Fruit fly (Drosophila melanogaster) whole organism, embryonic: ENCODE data around the gene pico.
A peak's percentile ranks its signal among the peaks of the same experiment; 100 is the strongest.

Experiments
- CG10147 ChIP-seq: fragments of 200-800 bp; sonication (Bioruptor generic); optimal IDR thresholded peaks from 2 replicates; lab custom pipeline; 2019; ENCODE audit warnings: missing biosample characterization, mild to moderate bottlenecking, missing genetic modification characterization, moderate library complexity
- CG10979 ChIP-seq: fragments of 200-800 bp; sonication (Bioruptor generic); optimal IDR thresholded peaks from 2 replicates; lab custom pipeline; 2018; ENCODE audit warnings: missing biosample characterization, mild to moderate bottlenecking, missing genetic modification characterization, moderate library complexity
- CG11560 ChIP-seq: fragments of 200-800 bp; sonication (Bioruptor generic); IDR thresholded peaks from 3 replicates; pipeline ENCODE4 v1.3.6; 2022; ENCODE audit warnings: missing biosample characterization, missing genetic modification characterization
- CG13287 ChIP-seq: fragments of 200-800 bp; sonication (Bioruptor generic); IDR thresholded peaks from 2 replicates; pipeline ENCODE4 v1.3.6; 2022; ENCODE audit warnings: missing biosample characterization, missing genetic modification characterization; ENCODE audit not compliant: partially characterized antibody
- CG13296 ChIP-seq: fragments of 200-800 bp; sonication (Bioruptor generic); optimal IDR thresholded peaks from 3 replicates; lab custom pipeline; 2018; ENCODE audit warnings: missing biosample characterization, mild to moderate bottlenecking, missing genetic modification characterization
- CG13424 ChIP-seq: fragments of 200-800 bp; sonication (Bioruptor generic); optimal IDR thresholded peaks from 2 replicates; lab custom pipeline; 2019; ENCODE audit warnings: missing biosample characterization, mild to moderate bottlenecking, missing genetic modification characterization, moderate library complexity
- CG13775 ChIP-seq: fragments of 200-800 bp; sonication (Bioruptor generic); optimal IDR thresholded peaks from 3 replicates; lab custom pipeline; 2017; ENCODE audit warnings: missing biosample characterization, mild to moderate bottlenecking, missing genetic modification characterization
- CG14965 ChIP-seq: fragments of 200-800 bp; sonication (Bioruptor generic); optimal IDR thresholded peaks from 2 replicates; lab custom pipeline; 2016; ENCODE audit warnings: missing biosample characterization, missing genetic modification characterization, borderline replicate concordance
- CG15514 ChIP-seq: fragments of 200-800 bp; sonication (Bioruptor generic); optimal IDR thresholded peaks from 3 replicates; lab custom pipeline; 2017; ENCODE audit warnings: missing biosample characterization, missing genetic modification characterization, mild to moderate bottlenecking, moderate library complexity, missing genetic modification reagents
- CG15601 ChIP-seq: fragments of 200-800 bp; sonication (Bioruptor generic); optimal IDR thresholded peaks from 3 replicates; lab custom pipeline; 2019; ENCODE audit warnings: missing biosample characterization, mild to moderate bottlenecking, missing genetic modification characterization, moderate library complexity
- CG16813 ChIP-seq: fragments of 200-800 bp; sonication (Bioruptor generic); IDR thresholded peaks from 3 replicates; pipeline ENCODE4 v1.3.6; 2022; ENCODE audit warnings: missing biosample characterization, missing genetic modification characterization; ENCODE audit not compliant: partially characterized antibody
- CG17612 ChIP-seq: fragments of 200-800 bp; sonication (Bioruptor generic); IDR thresholded peaks from 2 replicates; pipeline ENCODE4 v1.3.6; 2022; ENCODE audit warnings: missing biosample characterization, missing genetic modification characterization
- CG1792 ChIP-seq: fragments of 200-800 bp; sonication (Bioruptor generic); optimal IDR thresholded peaks from 2 replicates; lab custom pipeline; 2016; ENCODE audit warnings: missing biosample characterization, missing genetic modification characterization
- CG30020 ChIP-seq: fragments of 200-800 bp; optimal IDR thresholded peaks from 2 replicates; lab custom pipeline; 2019; ENCODE audit warnings: missing biosample characterization, mild to moderate bottlenecking, missing genetic modification characterization, moderate library complexity
- CG32532 ChIP-seq: fragments of 200-800 bp; sonication (Bioruptor generic); IDR thresholded peaks from 2 replicates; pipeline ENCODE4 v1.3.6; 2022; ENCODE audit warnings: missing biosample characterization, missing genetic modification characterization
- CG3726 ChIP-seq: fragments of 200-800 bp; sonication (Bioruptor generic); IDR thresholded peaks from 3 replicates; pipeline ENCODE4, ENCODE4 v1.3.6; 2022; ENCODE audit warnings: missing biosample characterization, missing genetic modification characterization
- CG42726 ChIP-seq: fragments of 200-800 bp; sonication (Bioruptor generic); IDR thresholded peaks from 2 replicates; pipeline ENCODE4 v1.3.6; 2022; ENCODE audit warnings: missing biosample characterization, missing genetic modification characterization; ENCODE audit not compliant: partially characterized antibody
- CG5245 ChIP-seq: fragments of 200-800 bp; sonication (Bioruptor generic); optimal IDR thresholded peaks from 3 replicates; lab custom pipeline; 2016; ENCODE audit warnings: missing biosample characterization, missing genetic modification characterization
- CG6813 ChIP-seq: fragments of 200-800 bp; sonication (Bioruptor generic); optimal IDR thresholded peaks from 2 replicates; lab custom pipeline; 2017; ENCODE audit warnings: missing biosample characterization, missing genetic modification characterization, mild to moderate bottlenecking, moderate library complexity, missing genetic modification reagents
- CG8281 ChIP-seq: fragments of 200-800 bp; sonication (Bioruptor generic); optimal IDR thresholded peaks from 2 replicates; lab custom pipeline; 2018; ENCODE audit warnings: missing biosample characterization, mild to moderate bottlenecking, missing genetic modification characterization, moderate library complexity
- CG8290 ChIP-seq, 3 experiments: fragments of 200-800 bp; sonication (Bioruptor generic); optimal IDR thresholded peaks; 2 replicates each; lab custom pipeline; 2016 to 2019; ENCODE audit warnings: missing biosample characterization in 3 of 3, missing genetic modification characterization in 3 of 3, mild to moderate bottlenecking in 2 of 3, moderate library complexity in 1 of 3
- CG9817 ChIP-seq: fragments of 200-800 bp; sonication (Bioruptor generic); optimal IDR thresholded peaks from 2 replicates; lab custom pipeline; 2018; ENCODE audit warnings: missing biosample characterization, mild to moderate bottlenecking, missing genetic modification characterization, moderate library complexity
- Dll ChIP-seq: fragments of 200-800 bp; sonication (Bioruptor generic); IDR thresholded peaks from 4 replicates; pipeline ENCODE4 v1.3.6; 2022; ENCODE audit warnings: missing biosample characterization, missing genetic modification characterization; ENCODE audit not compliant: partially characterized antibody
- Drgx ChIP-seq: fragments of 200-800 bp; sonication (Bioruptor generic); IDR thresholded peaks from 2 replicates; pipeline ENCODE4 v1.3.6; 2022; ENCODE audit warnings: missing biosample characterization, missing genetic modification characterization
- Med ChIP-seq: fragments of 200-800 bp; sonication (Bioruptor generic); peaks from one replicate; lab custom pipeline; 2016; ENCODE audit warnings: missing biosample characterization, missing genetic modification characterization, mild to moderate bottlenecking, inconsistent platforms, moderate library complexity
- NC2β ChIP-seq: fragments of 200-800 bp; sonication (Bioruptor generic); optimal IDR thresholded peaks from 2 replicates; lab custom pipeline; 2016; ENCODE audit warnings: missing biosample characterization, missing genetic modification characterization
- Nf-YA ChIP-seq: fragments of 200-800 bp; sonication (Bioruptor generic); IDR thresholded peaks from 2 replicates; pipeline ENCODE4 v1.3.6; 2022; ENCODE audit warnings: missing biosample characterization, missing genetic modification characterization
- Sry-δ ChIP-seq: fragments of 200-800 bp; sonication (Bioruptor generic); optimal IDR thresholded peaks from 2 replicates; lab custom pipeline; 2016; ENCODE audit warnings: missing biosample characterization, missing genetic modification characterization
- Vsx1 ChIP-seq: fragments of 200-800 bp; sonication (Bioruptor generic); optimal IDR thresholded peaks from 2 replicates; lab custom pipeline; 2017; ENCODE audit warnings: missing biosample characterization, mild to moderate bottlenecking, missing genetic modification characterization, missing genetic modification reagents
- al ChIP-seq: fragments of 200-800 bp; sonication (Bioruptor generic); IDR thresholded peaks from 2 replicates; pipeline ENCODE4 v1.3.6; 2022; ENCODE audit warnings: missing biosample characterization, missing genetic modification characterization
- ato ChIP-seq: fragments of 200-800 bp; sonication (Bioruptor generic); IDR thresholded peaks from 2 replicates; pipeline ENCODE4 v1.3.6; 2022; ENCODE audit warnings: missing biosample characterization, missing genetic modification characterization; ENCODE audit not compliant: partially characterized antibody
- ci ChIP-seq: fragments of 200-800 bp; sonication (Bioruptor generic); IDR thresholded peaks from 3 replicates; pipeline ENCODE4 v1.3.6; 2022; ENCODE audit warnings: missing biosample characterization, missing genetic modification characterization
- da ChIP-seq: fragments of 200-800 bp; sonication (Bioruptor generic); optimal IDR thresholded peaks from 2 replicates; lab custom pipeline; 2016; ENCODE audit warnings: missing biosample characterization, missing genetic modification characterization
- dmrt11E ChIP-seq: fragments of 200-800 bp; sonication (Bioruptor generic); optimal IDR thresholded peaks from 3 replicates; lab custom pipeline; 2018; ENCODE audit warnings: missing biosample characterization, mild to moderate bottlenecking, missing genetic modification characterization, moderate library complexity
- dpn ChIP-seq, 2 experiments: fragments of 200-800 bp; sonication (Bioruptor generic); optimal IDR thresholded peaks; 3 replicates each; lab custom pipeline; 2016; ENCODE audit warnings: missing biosample characterization in 2 of 2, missing genetic modification characterization in 2 of 2
- fd3F ChIP-seq: fragments of 200-800 bp; sonication (Bioruptor generic); optimal IDR thresholded peaks from 2 replicates; lab custom pipeline; 2018; ENCODE audit warnings: missing biosample characterization, mild to moderate bottlenecking, missing genetic modification characterization, moderate library complexity
- gce ChIP-seq: fragments of 200-800 bp; sonication (Bioruptor generic); IDR thresholded peaks from 3 replicates; pipeline ENCODE4 v1.3.6; 2022; ENCODE audit warnings: missing biosample characterization, missing genetic modification characterization
- hbn ChIP-seq: fragments of 200-800 bp; sonication (Bioruptor generic); IDR thresholded peaks from 2 replicates; pipeline ENCODE4 v1.3.6; 2022; ENCODE audit warnings: missing biosample characterization, missing genetic modification characterization; ENCODE audit not compliant: partially characterized antibody
- ind ChIP-seq: fragments of 200-800 bp; sonication (Bioruptor generic); optimal IDR thresholded peaks from 3 replicates; lab custom pipeline; 2016; ENCODE audit warnings: missing biosample characterization, missing genetic modification characterization
- jumu ChIP-seq: fragments of 200-800 bp; sonication (Bioruptor generic); optimal IDR thresholded peaks from 3 replicates; lab custom pipeline; 2016; ENCODE audit warnings: missing biosample characterization, missing genetic modification characterization
- mam ChIP-seq: fragments of 200-800 bp; sonication (Bioruptor generic); optimal IDR thresholded peaks from 3 replicates; lab custom pipeline; 2016; ENCODE audit warnings: missing biosample characterization, missing genetic modification characterization
- odd ChIP-seq: fragments of 200-800 bp; sonication (Bioruptor generic); optimal IDR thresholded peaks from 2 replicates; lab custom pipeline; 2017; ENCODE audit warnings: missing biosample characterization, mild to moderate bottlenecking, missing genetic modification characterization
- onecut ChIP-seq: fragments of 200-800 bp; sonication (Bioruptor generic); IDR thresholded peaks from 2 replicates; pipeline ENCODE4 v1.3.6; 2022; ENCODE audit warnings: missing biosample characterization, missing genetic modification characterization
- p53 ChIP-seq: fragments of 200-800 bp; sonication (Bioruptor generic); optimal IDR thresholded peaks from 2 replicates; lab custom pipeline; 2016; ENCODE audit warnings: missing biosample characterization, missing genetic modification characterization
- sens ChIP-seq: fragments of 200-800 bp; sonication (Bioruptor generic); peaks from one replicate; lab custom pipeline; 2016; ENCODE audit warnings: missing biosample characterization, missing genetic modification characterization
- sim ChIP-seq: fragments of 200-800 bp; sonication (Bioruptor generic); IDR thresholded peaks from 2 replicates; pipeline ENCODE4 v1.3.6; 2022; ENCODE audit warnings: missing biosample characterization, missing genetic modification characterization
- tio ChIP-seq: fragments of 200-800 bp; sonication (Bioruptor generic); optimal IDR thresholded peaks from 2 replicates; lab custom pipeline; 2017; ENCODE audit warnings: missing biosample characterization, missing genetic modification characterization, inconsistent platforms
- yki ChIP-seq: fragments of >200 bp; optimal IDR thresholded peaks from 3 replicates; lab custom pipeline; 2018
- zfh2 ChIP-seq: fragments of 200-800 bp; sonication (Bioruptor generic); optimal IDR thresholded peaks from 2 replicates; lab custom pipeline; 2016; ENCODE audit warnings: missing biosample characterization, missing genetic modification characterization

pico gene

DNA sequence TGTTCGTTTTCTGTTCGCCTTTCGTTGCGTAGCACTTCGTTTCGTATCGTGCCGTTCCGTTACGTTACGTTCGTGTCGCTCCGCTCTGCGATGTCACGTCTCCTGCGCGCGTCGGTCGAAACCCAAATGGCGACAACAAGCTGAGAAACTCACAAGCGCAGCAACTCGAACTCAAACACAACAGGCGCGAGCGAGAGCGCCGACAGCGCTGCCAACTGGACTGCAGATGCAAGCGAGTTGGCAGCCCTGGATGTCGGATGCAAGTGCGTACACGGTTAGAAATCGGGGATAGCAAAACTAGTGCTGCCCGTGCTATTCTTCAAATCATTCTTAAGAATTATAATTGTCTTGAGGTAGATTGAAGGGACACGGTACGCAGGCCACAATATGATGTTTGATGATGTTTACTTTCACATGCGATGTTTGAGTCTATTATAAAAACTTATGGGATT is 3.5 kb downstream of the pico start (continued):
- peak; percentile 16 for TF ChIP-seq CG30020 (tag; lab: Kevin White, UChicago)
- peak; percentile 64 for TF ChIP-seq CG13296
- peak; percentile 54 for TF ChIP-seq CG15601 (tag; lab: Kevin White, UChicago)
- peak; percentile 71 for TF ChIP-seq Drgx (GFP tag; lab: Robert Waterston, UW)
- peak; percentile 76 for TF ChIP-seq CG8290 (GFP tag; optimal IDR thresholded peaks at IDR 0.05; lab: Kevin White, UChicago)
- TF ChIP-seq CG8290 (tag; optimal IDR thresholded peaks at IDR 0.05; lab: Kevin White, UChicago): peak in 1 of 2 experiments; percentile 88
- TF ChIP-seq jumu (GFP tag; lab: Kevin White, UChicago): peak; percentile 70
- peak; percentile 80 for TF ChIP-seq mam (GFP tag; lab: Kevin White, UChicago)
- TF ChIP-seq CG42726 (GFP tag; lab: Robert Waterston, UW): 0 out of 2 replicates have a peak, but pooled peaks have one; percentile 50
- TF ChIP-seq CG8281 (tag; lab: Kevin White, UChicago): no peak
- no peak; the same call in none of the 2 replicates for TF ChIP-seq onecut (GFP tag; lab: Robert Waterston, UW)
- no peak for TF ChIP-seq CG11560 (tag; lab: Robert Waterston, UW)
- no peak for TF ChIP-seq yki (lab: Kevin White, UChicago)
- peak; percentile 36; the same call in 1 of the 3 replicates for TF ChIP-seq CG16813 (GFP tag; lab: Robert Waterston, UW)
- TF ChIP-seq p53 (GFP tag; lab: Kevin White, UChicago): peak; percentile 63
- TF ChIP-seq CG5245 (GFP tag; lab: Kevin White, UChicago): peak; percentile 37
- TF ChIP-seq Nf-YA (GFP tag; lab: Robert Waterston, UW): 0 out of 2 replicates have a peak, but pooled peaks have one; percentile 50
- TF ChIP-seq CG9817 (tag; lab: Kevin White, UChicago): peak; percentile 59
- peak; percentile 61 for TF ChIP-seq tio (GFP tag; lab: Kevin White, UChicago)
- peak; percentile 38 for TF ChIP-seq Sry-δ (GFP tag; lab: Kevin White, UChicago)
- peak; percentile 61 for TF ChIP-seq zfh2 (GFP tag; lab: Kevin White, UChicago)
- TF ChIP-seq ci (GFP tag; lab: Robert Waterston, UW): peak; percentile 87
- peak; percentile 97 for TF ChIP-seq Med
- peak; percentile 83 for TF ChIP-seq CG32532 (GFP tag; lab: Robert Waterston, UW)
- peak; percentile 35 for TF ChIP-seq CG10147
- TF ChIP-seq ato (GFP tag; lab: Robert Waterston, UW): peak; percentile 59
- TF ChIP-seq CG17612: peak; percentile 41; the same call in 1 of the 2 replicates
- peak; percentile 72 for TF ChIP-seq CG15514 (GFP tag; lab: Kevin White, UChicago)
- TF ChIP-seq al (GFP tag; lab: Robert Waterston, UW): 0 out of 2 replicates have a peak, but pooled peaks have one; percentile 6
- TF ChIP-seq gce: peak; percentile 56; the same call in 1 of the 3 replicates
- peak; percentile 74 for TF ChIP-seq ind
- peak; percentile 94 for TF ChIP-seq sens (GFP tag; lab: Kevin White, UChicago)
- TF ChIP-seq CG1792: peak; percentile 55
- TF ChIP-seq sim: peak; percentile 57; the same call in 1 of the 2 replicates
- TF ChIP-seq CG14965 (GFP tag; lab: Kevin White, UChicago): no peak
- TF ChIP-seq CG10979 (tag; lab: Kevin White, UChicago): peak; percentile 62
- peak; percentile 45 for TF ChIP-seq fd3F (GFP tag; lab: Kevin White, UChicago)
- TF ChIP-seq CG3726 (GFP tag; lab: Robert Waterston, UW): 0 out of 3 replicates have a peak, but pooled peaks have one; percentile 20
- peak; percentile 22 for TF ChIP-seq odd (GFP tag; lab: Kevin White, UChicago)
- peak; percentile 47; the same call in 3 of the 4 replicates for TF ChIP-seq Dll (GFP tag; lab: Robert Waterston, UW)
- peak; percentile 18; the same call in 1 of the 2 replicates for TF ChIP-seq hbn (GFP tag; lab: Robert Waterston, UW)
- TF ChIP-seq Vsx1 (GFP tag; lab: Kevin White, UChicago): peak; percentile 7
- peak; percentile 53 for TF ChIP-seq dmrt11E (tag; lab: Kevin White, UChicago)
- peak; percentile 71 for TF ChIP-seq CG13775 (GFP tag; lab: Kevin White, UChicago)
- TF ChIP-seq NC2β (GFP tag; lab: Kevin White, UChicago): peak; percentile 75
- peak; percentile 75 to 76 for TF ChIP-seq dpn (GFP tag; optimal IDR thresholded peaks at IDR 0.05; lab: Kevin White, UChicago)
- TF ChIP-seq da (GFP tag; lab: Kevin White, UChicago): no peak
- TF ChIP-seq CG6813: peak; percentile 58
- TF ChIP-seq CG13424 (tag; lab: Kevin White, UChicago): peak; percentile 68
- TF ChIP-seq CG13287 (GFP tag; lab: Robert Waterston, UW): peak; percentile 67
